Worm (Caenorhabditis elegans) whole organism, late embryonic: ENCODE results near the gene pmp-2.

Source experiments
- C08G9.2 ChIP-seq: sonication (generic microtip); optimal IDR thresholded peaks from 2 replicates; lab custom pipeline; 2016; ENCODE audit warnings: mild to moderate bottlenecking, missing genetic modification characterization, moderate library complexity, missing compliant biosample characterization
- F13H6.1 ChIP-seq: sonication (generic microtip); optimal IDR thresholded peaks from 2 replicates; lab custom pipeline; 2016; ENCODE audit warnings: missing genetic modification characterization, missing compliant biosample characterization
- K09A11.1 ChIP-seq: sonication (generic microtip); optimal IDR thresholded peaks from 2 replicates; lab custom pipeline; 2017; ENCODE audit warnings: antibody characterized with exemption, mild to moderate bottlenecking, missing genetic modification characterization, missing compliant biosample characterization; ENCODE audit not compliant: insufficient read depth
- Y22D7AL.16 ChIP-seq: sonication (generic microtip); optimal IDR thresholded peaks from 2 replicates; lab custom pipeline; 2016; ENCODE audit warnings: missing genetic modification characterization, missing compliant biosample characterization
- ceh-14 ChIP-seq: sonication (generic microtip); optimal IDR thresholded peaks from 2 replicates; lab custom pipeline; 2016; ENCODE audit warnings: missing genotype, missing genetic modification characterization, missing compliant biosample characterization
- ceh-18 ChIP-seq: sonication (generic microtip); optimal IDR thresholded peaks from 2 replicates; lab custom pipeline; 2016; ENCODE audit warnings: missing genetic modification characterization, missing compliant biosample characterization
- ceh-19 ChIP-seq: fragments of 200-800 bp; sonication (Bioruptor generic); optimal IDR thresholded peaks from 2 replicates; lab custom pipeline; 2018; ENCODE audit warnings: mild to moderate bottlenecking, missing genetic modification characterization, missing compliant biosample characterization
- ceh-22 ChIP-seq: sonication (generic microtip); optimal IDR thresholded peaks from 2 replicates; lab custom pipeline; 2017; ENCODE audit warnings: missing biosample characterization, missing genetic modification characterization
- ceh-30 ChIP-seq: fragments of 150-350 bp; optimal IDR thresholded peaks from 2 replicates; lab custom pipeline; 2014; ENCODE audit warnings: missing biosample characterization, missing genetic modification characterization
- ceh-31 ChIP-seq: sonication (generic microtip); optimal IDR thresholded peaks from 2 replicates; lab custom pipeline; 2016; ENCODE audit warnings: missing genetic modification characterization, missing compliant biosample characterization
- ceh-34 ChIP-seq: sonication (generic microtip); optimal IDR thresholded peaks from 2 replicates; lab custom pipeline; 2016; ENCODE audit warnings: mild to moderate bottlenecking, missing genetic modification characterization, missing compliant biosample characterization
- ceh-45 ChIP-seq: fragments of 200-800 bp; sonication (Bioruptor generic); IDR thresholded peaks from 2 replicates; pipeline ENCODE4 v1.3.6; 2022; ENCODE audit warnings: missing genetic modification reagents, missing genetic modification characterization, missing compliant biosample characterization
- ceh-6 ChIP-seq: fragments of 200-800 bp; sonication (Bioruptor generic); optimal IDR thresholded peaks from 2 replicates; lab custom pipeline; 2018; ENCODE audit warnings: mild to moderate bottlenecking, missing genetic modification characterization, missing compliant biosample characterization
- ceh-9 ChIP-seq: sonication (generic microtip); optimal IDR thresholded peaks from 2 replicates; lab custom pipeline; 2016; ENCODE audit warnings: mild to moderate bottlenecking, missing genetic modification characterization, inconsistent platforms, missing compliant biosample characterization
- dve-1 ChIP-seq: sonication (generic microtip); optimal IDR thresholded peaks from 2 replicates; lab custom pipeline; 2017; ENCODE audit warnings: antibody characterized with exemption, mild to moderate bottlenecking, missing genetic modification characterization, missing compliant biosample characterization
- elt-4 ChIP-seq: sonication (generic microtip); optimal IDR thresholded peaks from 2 replicates; lab custom pipeline; 2016; ENCODE audit warnings: missing genetic modification characterization, missing compliant biosample characterization
- fax-1 ChIP-seq: sonication (generic microtip); optimal IDR thresholded peaks from 2 replicates; lab custom pipeline; 2016; ENCODE audit warnings: missing genotype, missing genetic modification characterization, missing compliant biosample characterization
- fkh-10 ChIP-seq: fragments of 150-350 bp; optimal IDR thresholded peaks from 2 replicates; lab custom pipeline; 2014; ENCODE audit warnings: missing biosample characterization, missing genetic modification reagents, missing genetic modification characterization
- hlh-13 ChIP-seq: fragments of 200-800 bp; sonication (Bioruptor generic); optimal IDR thresholded peaks from 2 replicates; lab custom pipeline; 2018; ENCODE audit warnings: mild to moderate bottlenecking, missing genetic modification characterization, missing compliant biosample characterization
- hlh-15 ChIP-seq: sonication (generic microtip); optimal IDR thresholded peaks from 2 replicates; lab custom pipeline; 2016; ENCODE audit warnings: missing genetic modification characterization, missing compliant biosample characterization
- hlh-30 ChIP-seq: sonication (generic microtip); optimal IDR thresholded peaks from 2 replicates; lab custom pipeline; 2017; ENCODE audit warnings: antibody characterized with exemption, missing genetic modification characterization, missing compliant biosample characterization; ENCODE audit not compliant: insufficient read depth
- hlh-6 ChIP-seq: sonication (generic microtip); optimal IDR thresholded peaks from 2 replicates; lab custom pipeline; 2016; ENCODE audit warnings: missing genotype, missing genetic modification characterization, missing compliant biosample characterization
- hlh-8 ChIP-seq: sonication (generic microtip); optimal IDR thresholded peaks from 2 replicates; lab custom pipeline; 2016; ENCODE audit warnings: missing genotype, missing genetic modification characterization, missing compliant biosample characterization
- lim-6 ChIP-seq: sonication (generic microtip); optimal IDR thresholded peaks from 2 replicates; lab custom pipeline; 2016; ENCODE audit warnings: missing genetic modification characterization, missing compliant biosample characterization
- lin-11 ChIP-seq: fragments of 200-800 bp; sonication (Bioruptor generic); optimal IDR thresholded peaks from 2 replicates; lab custom pipeline; 2018; ENCODE audit warnings: mild to moderate bottlenecking, missing genetic modification characterization, missing compliant biosample characterization
- madf-2 ChIP-seq: sonication (generic microtip); optimal IDR thresholded peaks from 2 replicates; lab custom pipeline; 2017; ENCODE audit warnings: missing genetic modification characterization, missing compliant biosample characterization
- mec-3 ChIP-seq: sonication (generic microtip); optimal IDR thresholded peaks from 2 replicates; lab custom pipeline; 2016; ENCODE audit warnings: borderline replicate concordance, missing genetic modification characterization, missing compliant biosample characterization
- nhr-11 ChIP-seq: fragments of 150-350 bp; optimal IDR thresholded peaks from 2 replicates; lab custom pipeline; 2014; ENCODE audit warnings: missing biosample characterization, missing genetic modification characterization
- nhr-232 ChIP-seq: sonication (generic microtip); optimal IDR thresholded peaks from 2 replicates; lab custom pipeline; 2016; ENCODE audit warnings: missing genetic modification characterization, missing compliant biosample characterization
- pat-9 ChIP-seq: fragments of 200-800 bp; sonication (Bioruptor generic); optimal IDR thresholded peaks from 2 replicates; lab custom pipeline; 2018; ENCODE audit warnings: mild to moderate bottlenecking, missing genetic modification characterization, moderate library complexity, missing compliant biosample characterization
- pha-2 ChIP-seq: sonication (generic microtip); optimal IDR thresholded peaks from 2 replicates; lab custom pipeline; 2017; ENCODE audit warnings: mild to moderate bottlenecking, missing genetic modification characterization, missing compliant biosample characterization
- pha-4 ChIP-seq: fragments of 150-350 bp; optimal IDR thresholded peaks from 2 replicates; lab custom pipeline; 2018; ENCODE audit warnings: missing biosample characterization, missing genetic modification reagents, missing genetic modification characterization
- pqm-1 ChIP-seq: sonication (generic microtip); optimal IDR thresholded peaks from 2 replicates; lab custom pipeline; 2016; ENCODE audit warnings: missing genetic modification characterization, missing compliant biosample characterization
- rnt-1 ChIP-seq: sonication (generic microtip); optimal IDR thresholded peaks from 2 replicates; lab custom pipeline; 2016; ENCODE audit warnings: missing genetic modification characterization, missing compliant biosample characterization
- sdc-2 ChIP-seq: sonication (generic microtip); optimal IDR thresholded peaks from 2 replicates; lab custom pipeline; 2016; ENCODE audit warnings: missing genotype, missing genetic modification characterization, missing compliant biosample characterization
- sox-2 ChIP-seq: fragments of 200-800 bp; sonication (Bioruptor generic); IDR thresholded peaks from 2 replicates; pipeline ENCODE4 v1.3.6; 2022; ENCODE audit warnings: missing genetic modification reagents, missing genetic modification characterization, missing compliant biosample characterization
- sox-4 ChIP-seq: sonication (generic microtip); optimal IDR thresholded peaks from 2 replicates; lab custom pipeline; 2017; ENCODE audit warnings: mild to moderate bottlenecking, missing genetic modification characterization, inconsistent platforms, missing compliant biosample characterization
- syd-9 ChIP-seq: sonication (generic microtip); optimal IDR thresholded peaks from 2 replicates; lab custom pipeline; 2016; ENCODE audit warnings: mild to moderate bottlenecking, missing genetic modification characterization, moderate library complexity, missing compliant biosample characterization
- tbx-7 ChIP-seq: sonication (generic microtip); optimal IDR thresholded peaks from 2 replicates; lab custom pipeline; 2016; ENCODE audit warnings: missing genotype, missing genetic modification characterization, missing compliant biosample characterization
- ttx-3 ChIP-seq: sonication (generic microtip); optimal IDR thresholded peaks from 2 replicates; lab custom pipeline; 2016; ENCODE audit warnings: missing genetic modification reagents, missing genetic modification characterization, missing compliant biosample characterization
- unc-3 ChIP-seq, 2 experiments: fragments of 200-800 bp in 1 of 2; sonication (Bioruptor generic) in 1 of 2; sonication (generic microtip) in 1 of 2; conservative IDR thresholded peaks in 1 of 2; optimal IDR thresholded peaks in 1 of 2; 2 replicates each; pipeline versions ENCODE4 v1.3.6 to Lab custom; 2016 to 2022; ENCODE audit warnings: missing compliant biosample characterization in 2 of 2, missing genetic modification characterization in 2 of 2, missing genetic modification reagents in 1 of 2
- unc-42 ChIP-seq: sonication (generic microtip); optimal IDR thresholded peaks from 2 replicates; lab custom pipeline; 2016; ENCODE audit warnings: missing genotype, missing genetic modification characterization, missing compliant biosample characterization
- unc-55 ChIP-seq: sonication (generic microtip); optimal IDR thresholded peaks from 2 replicates; lab custom pipeline; 2017; ENCODE audit warnings: missing biosample characterization, missing genetic modification reagents, missing genetic modification characterization
- unc-86 ChIP-seq: sonication (generic microtip); optimal IDR thresholded peaks from 2 replicates; lab custom pipeline; 2016; ENCODE audit warnings: missing genetic modification characterization, missing compliant biosample characterization
- zip-5 ChIP-seq: sonication (generic microtip); optimal IDR thresholded peaks from 2 replicates; lab custom pipeline; 2016; ENCODE audit warnings: missing genetic modification characterization, missing compliant biosample characterization
- ztf-16 ChIP-seq: sonication (generic microtip); optimal IDR thresholded peaks from 2 replicates; lab custom pipeline; 2017; ENCODE audit warnings: missing genetic modification characterization, missing compliant biosample characterization

pmp-2 gene

DNA sequence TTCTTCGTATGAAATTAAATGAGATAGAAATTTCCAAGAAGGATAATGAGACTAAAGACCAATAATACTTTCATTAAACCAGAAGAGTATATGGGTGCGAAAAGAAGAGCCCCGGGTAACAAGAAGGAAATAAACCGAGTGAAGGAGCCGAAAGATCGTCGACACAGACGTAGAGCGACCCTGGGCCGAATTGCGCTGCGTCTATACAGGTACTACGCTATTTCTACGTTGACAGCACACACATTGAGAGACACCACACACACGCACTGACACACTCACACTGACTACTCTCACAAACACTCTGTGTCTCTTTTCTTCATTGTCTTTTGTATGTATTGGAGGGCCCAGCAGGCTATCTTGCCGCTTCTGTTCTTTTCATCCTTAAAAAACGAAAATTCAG, 28.8 kb downstream of the pmp-2 start (continued):
- TF ChIP-seq unc-42 (tag; lab: Kevin White, UChicago) (peak; percentile 50), ceh-19 (GFP tag; lab: Kevin White, UChicago) (peak; percentile 31)

DNA sequence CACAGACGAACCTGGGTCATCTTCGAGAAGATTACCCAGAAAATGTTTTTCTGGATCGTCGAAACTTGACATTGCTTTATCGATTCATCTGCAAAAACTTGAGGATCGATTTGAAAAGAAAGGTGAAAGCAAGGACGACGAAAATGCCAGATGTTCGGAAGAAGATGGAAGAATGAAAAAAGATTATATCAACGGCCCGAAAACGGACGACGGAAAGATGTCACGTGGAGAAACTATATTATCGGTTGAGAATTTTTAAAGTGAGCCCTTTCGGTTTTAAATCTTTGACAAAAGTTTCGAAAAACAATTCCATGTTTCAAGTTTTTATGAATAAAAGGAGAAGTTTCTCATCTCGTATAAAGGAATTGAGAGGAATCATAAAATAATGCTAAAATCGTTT, 29.4 kb downstream of the pmp-2 start, which contains the start of gene dnj-5:
dnj-5 (minus strand) TSS at position 101 of the 400 bp plus-strand sequence.
- TF ChIP-seq nhr-232 (tag; lab: Kevin White, UChicago): no peak
- TF ChIP-seq sox-4 (tag; lab: Kevin White, UChicago): no peak
- no peak for TF ChIP-seq ttx-3 (tag; lab: Kevin White, UChicago)
- TF ChIP-seq sdc-2 (tag; lab: Kevin White, UChicago): no peak
- no peak for TF ChIP-seq ceh-31 (tag; lab: Kevin White, UChicago)
- no peak for TF ChIP-seq ceh-30 (tag; lab: Kevin White, UChicago)
- TF ChIP-seq ceh-9 (tag; lab: Kevin White, UChicago): no peak
- no peak for TF ChIP-seq ceh-45 (GFP tag; lab: Robert Waterston, UW)
- no peak for TF ChIP-seq fax-1 (tag; lab: Kevin White, UChicago)

DNA sequence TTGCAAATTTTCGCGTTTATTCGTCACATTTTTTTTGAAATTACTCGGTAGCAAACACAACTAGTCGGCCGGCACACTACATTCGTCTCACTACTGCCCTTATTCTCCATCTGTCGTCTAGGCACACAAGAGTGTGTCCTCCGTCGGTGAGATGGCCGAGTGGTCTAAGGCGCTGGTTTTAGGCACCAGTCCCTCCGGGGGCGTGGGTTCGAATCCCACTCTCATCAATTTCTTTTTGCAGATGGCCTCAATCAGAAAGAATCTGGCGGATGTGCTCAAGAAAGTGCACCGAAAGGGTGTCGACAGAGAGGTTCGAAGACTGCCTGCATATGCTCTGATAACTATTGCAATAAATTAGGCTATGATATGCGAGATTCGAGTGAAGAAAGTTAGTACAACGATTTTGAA, 34.5 kb downstream of the pmp-2 start:
- TF ChIP-seq ceh-31 (tag; lab: Kevin White, UChicago) (peak; percentile 73), pat-9 (peak; percentile 83), ztf-16 (tag; lab: Kevin White, UChicago) (peak; percentile 82), syd-9 (peak; percentile 67), pqm-1 (no peak), fkh-10 (peak; percentile 66), hlh-8 (tag; lab: Kevin White, UChicago) (peak; percentile 83), elt-4 (tag; lab: Kevin White, UChicago) (no peak), C08G9.2 (tag; lab: Kevin White, UChicago) (peak; percentile 66), ceh-30 (tag; lab: Kevin White, UChicago) (no peak), F13H6.1 (tag; lab: Kevin White, UChicago) (peak; percentile 69), ceh-45 (GFP tag; lab: Robert Waterston, UW) (peak; percentile 74), rnt-1 (tag; lab: Kevin White, UChicago) (peak; percentile 65), lim-6 (tag; lab: Kevin White, UChicago) (peak; percentile 37), ttx-3 (tag; lab: Kevin White, UChicago) (peak; percentile 85), unc-55 (peak; percentile 14), unc-3 (GFP tag; conservative IDR thresholded peaks at IDR 0.05; lab: Robert Waterston, UW) (peak; percentile 75), unc-3 (tag; optimal IDR thresholded peaks at IDR 0.05; lab: Kevin White, UChicago) (peak; percentile 62), K09A11.1 (peak; percentile 50), dve-1 (tag; lab: Kevin White, UChicago) (peak; percentile 64), ceh-18 (tag; lab: Kevin White, UChicago) (peak; percentile 72), sox-4 (tag; lab: Kevin White, UChicago) (peak; percentile 76), sox-2 (GFP tag; lab: Robert Waterston, UW) (peak; percentile 78), nhr-232 (tag; lab: Kevin White, UChicago) (peak; percentile 78), unc-86 (peak; percentile 81), ceh-14 (tag; lab: Kevin White, UChicago) (peak; percentile 39), mec-3 (tag; lab: Kevin White, UChicago) (no peak), madf-2 (tag; lab: Kevin White, UChicago) (peak; percentile 76), hlh-6 (tag; lab: Kevin White, UChicago) (peak; percentile 79), zip-5 (tag; lab: Kevin White, UChicago) (peak; percentile 35), hlh-15 (tag; lab: Kevin White, UChicago) (peak; percentile 72), pha-2 (tag; lab: Kevin White, UChicago) (peak; percentile 81), sdc-2 (tag; lab: Kevin White, UChicago) (peak; percentile 72), ceh-6 (GFP tag; lab: Kevin White, UChicago) (peak; percentile 91), nhr-11 (tag; lab: Kevin White, UChicago) (no peak), ceh-34 (peak; percentile 75), pha-4 (tag; lab: Kevin White, UChicago) (no peak), hlh-30 (tag; lab: Kevin White, UChicago) (peak; percentile 29), tbx-7 (peak; percentile 62), ceh-19 (GFP tag; lab: Kevin White, UChicago) (peak; percentile 89), ceh-22 (no peak), Y22D7AL.16 (tag; lab: Kevin White, UChicago) (peak; percentile 68), hlh-13 (GFP tag; lab: Kevin White, UChicago) (peak; percentile 68), lin-11 (tag; lab: Kevin White, UChicago) (peak; percentile 78)
